Worm (Caenorhabditis elegans): Measurements from ENCODE around the gene ent-4.

Gene ent-4

ce11 chrIV:13763449-13763848, 36.7 kb downstream of the ent-4 start:
- TF ChIP-seq aly-2 (tag; optimal IDR thresholded peaks at IDR 0.05) (no peak), unc-55 (GFP tag; optimal IDR thresholded peaks at IDR 0.05) (peak; percentile 8)

- TF ChIP-seq ceh-16 (tag; optimal IDR thresholded peaks at IDR 0.05) (no peak), lsy-2 (tag; optimal IDR thresholded peaks at IDR 0.05) (no peak), skn-1 (tag; optimal IDR thresholded peaks at IDR 0.05) (no peak), nhr-10 (tag; optimal IDR thresholded peaks at IDR 0.05) (no peak), nhr-237 (tag; optimal IDR thresholded peaks at IDR 0.05) (no peak), sem-4 (tag; optimal IDR thresholded peaks at IDR 0.05) (no peak)
These were observed 38.0 kb downstream of the ent-4 start for ce11 chrIV:13764708-13765107.

- no peak for TF ChIP-seq sma-3 (GFP tag; optimal IDR thresholded peaks at IDR 0.05)
- no peak for TF ChIP-seq lin-13 (GFP tag; optimal IDR thresholded peaks at IDR 0.05)
- no peak for TF ChIP-seq F13H6.1 (tag; optimal IDR thresholded peaks at IDR 0.05)
- TF ChIP-seq blmp-1 (tag; optimal IDR thresholded peaks at IDR 0.05; ENCODE audit: insufficient read depth) = no peak
- no peak for TF ChIP-seq egl-27 (tag; optimal IDR thresholded peaks at IDR 0.05)
- no peak for TF ChIP-seq nhr-11 (tag; optimal IDR thresholded peaks at IDR 0.05)
These were observed 47.8 kb downstream of the ent-4 start, which contains the start of gene Y45F10D.2 for ce11 chrIV:13774578-13774977. TSS of gene Y45F10D.2 (minus strand) at chrIV:13774678.

ce11 chrIV:13776115-13776514, 49.4 kb downstream of the ent-4 start, which contains the start of gene Y45F10D.16:
TSS of gene Y45F10D.16 (plus strand) at chrIV:13776415.
- TF ChIP-seq nhr-10 (tag; optimal IDR thresholded peaks at IDR 0.05) (no peak), lin-13 (GFP tag; optimal IDR thresholded peaks at IDR 0.05) (no peak), mbf-1 (tag; optimal IDR thresholded peaks at IDR 0.05) (no peak), aly-2 (tag; optimal IDR thresholded peaks at IDR 0.05) (no peak), unc-39 (tag; optimal IDR thresholded peaks at IDR 0.05) (no peak), nhr-21 (tag; optimal IDR thresholded peaks at IDR 0.05) (no peak)

- TF ChIP-seq nhr-23 (tag; optimal IDR thresholded peaks at IDR 0.05) (no peak), nhr-10 (tag; optimal IDR thresholded peaks at IDR 0.05) (no peak), zag-1 (tag; optimal IDR thresholded peaks at IDR 0.05) (no peak), Y55F3AM.14 (GFP tag; optimal IDR thresholded peaks at IDR 0.05) (no peak), ztf-1 (GFP tag; conservative IDR thresholded peaks at IDR 0.05) (no peak), ama-1 (optimal IDR thresholded peaks at IDR 0.05) (no peak), R02D3.7 (tag; optimal IDR thresholded peaks at IDR 0.05) (no peak), snpc-4 (tag; optimal IDR thresholded peaks at IDR 0.05) (no peak), ztf-4 (tag; optimal IDR thresholded peaks at IDR 0.05) (no peak), unc-55 (GFP tag; optimal IDR thresholded peaks at IDR 0.05) (no peak), ceh-16 (tag; optimal IDR thresholded peaks at IDR 0.05) (no peak), blmp-1 (tag; optimal IDR thresholded peaks at IDR 0.05; ENCODE audit: insufficient read depth) (no peak), nhr-11 (tag; optimal IDR thresholded peaks at IDR 0.05) (no peak), F13H6.1 (tag; optimal IDR thresholded peaks at IDR 0.05) (no peak), mdl-1 (tag; optimal IDR thresholded peaks at IDR 0.05) (no peak), egl-27 (tag; optimal IDR thresholded peaks at IDR 0.05) (no peak), unc-62 (GFP tag; optimal IDR thresholded peaks at IDR 0.05) (no peak), elt-3 (tag; optimal IDR thresholded peaks at IDR 0.05) (no peak), ztf-11 (tag; optimal IDR thresholded peaks at IDR 0.05) (no peak)
These were observed 50.0 kb downstream of the ent-4 start for ce11 chrIV:13776745-13777144.

- no peak for TF ChIP-seq sma-9 (GFP tag; optimal IDR thresholded peaks at IDR 0.05)
- TF ChIP-seq sma-9 (tag; optimal IDR thresholded peaks at IDR 0.05) = no peak
- TF ChIP-seq ama-1 (optimal IDR thresholded peaks at IDR 0.05) = peak; percentile 17
- no peak for TF ChIP-seq nhr-77 (tag; optimal IDR thresholded peaks at IDR 0.05)
- peak; percentile 90 for TF ChIP-seq unc-55 (GFP tag; optimal IDR thresholded peaks at IDR 0.05)
- no peak for TF ChIP-seq Y55F3AM.14 (GFP tag; optimal IDR thresholded peaks at IDR 0.05)
- no peak for TF ChIP-seq nhr-6 (tag; optimal IDR thresholded peaks at IDR 0.05)
- TF ChIP-seq ztf-1 (GFP tag; conservative IDR thresholded peaks at IDR 0.05) = no peak
- TF ChIP-seq ztf-4 (tag; optimal IDR thresholded peaks at IDR 0.05) = peak; percentile 56
- TF ChIP-seq alr-1 (tag; optimal IDR thresholded peaks at IDR 0.05) = no peak
- no peak for TF ChIP-seq mdl-1 (tag; optimal IDR thresholded peaks at IDR 0.05)
- peak; percentile 71 for TF ChIP-seq snpc-4 (tag; optimal IDR thresholded peaks at IDR 0.05)
- no peak for TF ChIP-seq elt-1 (tag; optimal IDR thresholded peaks at IDR 0.05)
- no peak for TF ChIP-seq elt-3 (tag; optimal IDR thresholded peaks at IDR 0.05)
- peak; percentile 55 for TF ChIP-seq crh-2 (tag; optimal IDR thresholded peaks at IDR 0.05)
- TF ChIP-seq R02D3.7 (tag; optimal IDR thresholded peaks at IDR 0.05) = no peak
- no peak for TF ChIP-seq mbf-1 (tag; optimal IDR thresholded peaks at IDR 0.05)
- TF ChIP-seq nhr-129 (tag; optimal IDR thresholded peaks at IDR 0.05) = peak; percentile 91
- TF ChIP-seq egl-27 (tag; optimal IDR thresholded peaks at IDR 0.05) = no peak
- TF ChIP-seq F13H6.1 (tag; optimal IDR thresholded peaks at IDR 0.05) = peak; percentile 40
- TF ChIP-seq ceh-16 (tag; optimal IDR thresholded peaks at IDR 0.05) = no peak
- no peak for TF ChIP-seq blmp-1 (tag; optimal IDR thresholded peaks at IDR 0.05; ENCODE audit: insufficient read depth)
- no peak for TF ChIP-seq nhr-12 (tag; optimal IDR thresholded peaks at IDR 0.05)
- TF ChIP-seq nhr-11 (tag; optimal IDR thresholded peaks at IDR 0.05) = no peak
- TF ChIP-seq nhr-23 (tag; optimal IDR thresholded peaks at IDR 0.05) = no peak
- TF ChIP-seq mab-5 (tag; optimal IDR thresholded peaks at IDR 0.05) = no peak
- no peak for TF ChIP-seq ztf-11 (tag; optimal IDR thresholded peaks at IDR 0.05)
- no peak for TF ChIP-seq dmd-4 (tag; optimal IDR thresholded peaks at IDR 0.05)
- TF ChIP-seq nhr-25 (tag; optimal IDR thresholded peaks at IDR 0.05) = peak; percentile 61
- no peak for TF ChIP-seq aly-2 (tag; optimal IDR thresholded peaks at IDR 0.05)
- peak; percentile 36 for TF ChIP-seq fos-1 (tag; optimal IDR thresholded peaks at IDR 0.05)
These were observed 50.8 kb downstream of the ent-4 start, which contains the start of gene rpl-18 for ce11 chrIV:13777480-13777879. TSS of gene rpl-18 (plus strand) at chrIV:13777865.

Data from whole organism, L2 larva.